Worm (Caenorhabditis elegans): Measurements from ENCODE around the gene str-112.

DNA sequence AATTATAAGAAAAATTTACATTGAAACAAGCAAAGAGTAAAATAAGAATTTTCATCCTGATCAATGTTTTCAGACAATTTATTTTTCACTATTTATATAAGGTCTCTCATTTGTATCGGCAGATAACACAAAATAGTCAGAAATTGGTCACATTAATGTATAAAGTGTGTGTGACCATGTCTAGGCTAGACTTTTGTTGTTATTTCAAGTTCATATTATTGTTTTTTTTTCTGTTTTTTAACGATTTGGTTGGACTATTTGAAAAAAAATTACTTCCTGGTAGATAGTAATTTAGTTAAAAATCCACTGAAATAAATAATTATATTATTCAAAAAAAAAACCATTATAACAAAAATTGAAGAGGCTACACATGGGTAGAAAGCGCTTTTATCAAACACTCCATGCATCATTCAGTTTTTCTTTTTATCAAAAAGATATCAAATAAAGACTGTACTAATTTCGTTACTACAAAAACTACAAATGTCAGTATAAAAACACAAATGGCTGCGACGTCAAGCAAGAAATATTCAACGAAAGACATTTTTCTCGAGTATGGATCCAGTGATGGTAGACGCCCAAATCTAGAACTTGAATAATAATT is 7.1 kb upstream of the str-112 start, which contains the start of gene ugt-37:
- TF ChIP-seq unc-130 (tag; optimal IDR thresholded peaks at IDR 0.05) (no peak), fkh-10 (GFP tag; optimal IDR thresholded peaks at IDR 0.05) (no peak), blmp-1 (tag; optimal IDR thresholded peaks at IDR 0.05) (no peak), nhr-11 (tag; optimal IDR thresholded peaks at IDR 0.05) (no peak), zag-1 (tag; optimal IDR thresholded peaks at IDR 0.05) (no peak), snpc-4 (tag; optimal IDR thresholded peaks at IDR 0.05) (no peak), rnt-1 (tag; optimal IDR thresholded peaks at IDR 0.05) (no peak), hlh-4 (tag; optimal IDR thresholded peaks at IDR 0.05) (no peak), nhr-77 (tag; optimal IDR thresholded peaks at IDR 0.05) (no peak), ces-1 (GFP tag; optimal IDR thresholded peaks at IDR 0.05) (no peak), pqm-1 (tag; optimal IDR thresholded peaks at IDR 0.05) (no peak)

Data from whole organism, L1 larva.